In genomic region chrX:7637091-7637490, dm6 we compare ENCODE assay signal across 5 fruit fly cellular contexts.
TF ChIP-seq lines count a peak whose summit lies in the region.

No protein-coding gene starts in this region.

- TF ChIP-seq CTCF in whole organism, embryonic (GFP tag; optimal IDR thresholded peaks at IDR 0.05; lab: Kevin White, UChicago): no peak

TF ChIP-seq in whole organism, adult, 20 proteins besides CTCF, POLR2A, EP300 and RAD21:
- peak; percentile 39 for TF ChIP-seq kay (GFP tag; lab: Kevin White, UChicago; ENCODE audit: borderline replicate concordance)
- TF ChIP-seq Hr96 (GFP tag; optimal IDR thresholded peaks at IDR 0.05; lab: Kevin White, UChicago): no peak
- TF ChIP-seq bab1 (GFP tag; optimal IDR thresholded peaks at IDR 0.05; lab: Kevin White, UChicago): no peak
TF ChIP-seq in whole organism, adult: peak in this region for 1.

TF ChIP-seq in whole organism, embryonic, 481 proteins besides CTCF, POLR2A, EP300 and RAD21 (continues in another document):
- TF ChIP-seq CG1603 (tag; optimal IDR thresholded peaks at IDR 0.05; lab: Kevin White, UChicago) (peak; percentile 10), CG15011 (GFP tag; optimal IDR thresholded peaks at IDR 0.05; lab: Kevin White, UChicago) (no peak), CG33557 (GFP tag; optimal IDR thresholded peaks at IDR 0.05; lab: Kevin White, UChicago) (no peak), CG2678 (tag; optimal IDR thresholded peaks at IDR 0.05; lab: Kevin White, UChicago) (peak; percentile 14), CG11504 (tag; optimal IDR thresholded peaks at IDR 0.05; lab: Kevin White, UChicago) (peak; percentile 11), mirr (GFP tag; optimal IDR thresholded peaks at IDR 0.05; lab: Kevin White, UChicago) (no peak), CG17359 (tag; optimal IDR thresholded peaks at IDR 0.05; lab: Kevin White, UChicago) (peak; percentile 8), eve (GFP tag; optimal IDR thresholded peaks at IDR 0.05; lab: Kevin White, UChicago) (peak in 1 of 2 experiments; percentile 5), Drgx (GFP tag; IDR thresholded peaks at IDR 0.05; lab: Robert Waterston, UW) (peak; percentile 66; the same call in 1 of the 2 replicates), Hsf (GFP tag; optimal IDR thresholded peaks at IDR 0.05; lab: Kevin White, UChicago) (no peak), CG6813 (GFP tag; optimal IDR thresholded peaks at IDR 0.05; lab: Kevin White, UChicago) (no peak), phol (tag; optimal IDR thresholded peaks at IDR 0.05; lab: Kevin White, UChicago) (peak; percentile 46), Doc3 (GFP tag; IDR thresholded peaks at IDR 0.05; lab: Robert Waterston, UW; ENCODE audit: partially characterized antibody) (no peak), ab (GFP tag; optimal IDR thresholded peaks at IDR 0.05; lab: Kevin White, UChicago) (no peak), z (GFP tag; IDR thresholded peaks at IDR 0.05; lab: Robert Waterston, UW) (peak; percentile 52; the same call in 1 of the 3 replicates), en (GFP tag; optimal IDR thresholded peaks at IDR 0.05; lab: Kevin White, UChicago) (no peak), Sox102F (GFP tag; optimal IDR thresholded peaks at IDR 0.05; lab: Kevin White, UChicago) (peak; percentile 8), fd96Cb (tag; optimal IDR thresholded peaks at IDR 0.05; lab: Kevin White, UChicago) (peak; percentile 13), CG18476 (GFP tag; optimal IDR thresholded peaks at IDR 0.05; lab: Kevin White, UChicago) (no peak), CG4854 (GFP tag; optimal IDR thresholded peaks at IDR 0.05; lab: Kevin White, UChicago) (no peak), tap (tag; optimal IDR thresholded peaks at IDR 0.05; lab: Kevin White, UChicago) (no peak), CG2712 (tag; optimal IDR thresholded peaks at IDR 0.05; lab: Kevin White, UChicago) (peak; percentile 26)

TF ChIP-seq in whole organism, prepupa, 60 proteins besides CTCF, POLR2A, EP300 and RAD21 (continues in another document):
- TF ChIP-seq net (GFP tag; optimal IDR thresholded peaks at IDR 0.05; lab: Kevin White, UChicago): peak; percentile 21
- no peak for TF ChIP-seq CG1621 (tag; optimal IDR thresholded peaks at IDR 0.05; lab: Kevin White, UChicago)
- TF ChIP-seq CG11902 (GFP tag; optimal IDR thresholded peaks at IDR 0.05; lab: Kevin White, UChicago): no peak
- peak; percentile 1 for TF ChIP-seq CG8632 (GFP tag; optimal IDR thresholded peaks at IDR 0.05; lab: Kevin White, UChicago)
- TF ChIP-seq Blimp-1 (GFP tag; optimal IDR thresholded peaks at IDR 0.05; lab: Kevin White, UChicago): no peak
- TF ChIP-seq eg (GFP tag; IDR thresholded peaks at IDR 0.05; lab: Robert Waterston, UW): peak; percentile 73
- peak; percentile 13 for TF ChIP-seq CG11762 (GFP tag; optimal IDR thresholded peaks at IDR 0.05; lab: Kevin White, UChicago; ENCODE audit: insufficient read depth)
- TF ChIP-seq svp (GFP tag; lab: Kevin White, UChicago): peak; percentile 52
- peak; percentile 29 for TF ChIP-seq Sox14 (GFP tag; optimal IDR thresholded peaks at IDR 0.05; lab: Kevin White, UChicago)
- TF ChIP-seq Eip93F (GFP tag; optimal IDR thresholded peaks at IDR 0.05; lab: Kevin White, UChicago): no peak
- TF ChIP-seq CG10631 (GFP tag; optimal IDR thresholded peaks at IDR 0.05; lab: Kevin White, UChicago): peak; percentile 34
- peak; percentile 27 for TF ChIP-seq CG6808 (GFP tag; optimal IDR thresholded peaks at IDR 0.05; lab: Kevin White, UChicago)
- peak; percentile 59 for TF ChIP-seq CG8119 (GFP tag; IDR thresholded peaks at IDR 0.05; lab: Robert Waterston, UW)
- TF ChIP-seq lz (GFP tag; optimal IDR thresholded peaks at IDR 0.05; lab: Kevin White, UChicago): no peak
- peak; percentile 16 for TF ChIP-seq dsx (GFP tag; optimal IDR thresholded peaks at IDR 0.05; lab: Kevin White, UChicago; ENCODE audit: poor library complexity, severe bottlenecking)
- peak; percentile 47 for TF ChIP-seq topi (GFP tag; optimal IDR thresholded peaks at IDR 0.05; lab: Kevin White, UChicago)
- peak; percentile 46 for TF ChIP-seq pdm3 (GFP tag; optimal IDR thresholded peaks at IDR 0.05; lab: Kevin White, UChicago)
- no peak for TF ChIP-seq vri (GFP tag; optimal IDR thresholded peaks at IDR 0.05; lab: Kevin White, UChicago)
- peak; percentile 48 for TF ChIP-seq CG3032 (tag; optimal IDR thresholded peaks at IDR 0.05; lab: Kevin White, UChicago)
- no peak for TF ChIP-seq Hr38 (GFP tag; optimal IDR thresholded peaks at IDR 0.05; lab: Kevin White, UChicago)
- peak; percentile 34 for TF ChIP-seq acj6 (GFP tag; optimal IDR thresholded peaks at IDR 0.05; lab: Kevin White, UChicago)
- TF ChIP-seq Hr4 (GFP tag; optimal IDR thresholded peaks at IDR 0.05; lab: Kevin White, UChicago): peak; percentile 57
- peak; percentile 60 for TF ChIP-seq CG32006 (GFP tag; optimal IDR thresholded peaks at IDR 0.05; lab: Kevin White, UChicago)

TF ChIP-seq in whole organism, pupa, 21 proteins besides CTCF, POLR2A, EP300 and RAD21:
- TF ChIP-seq fd96Ca (GFP tag; IDR thresholded peaks at IDR 0.05; lab: Robert Waterston, UW) (no peak), CG14655 (GFP tag; optimal IDR thresholded peaks at IDR 0.05; lab: Kevin White, UChicago) (peak; percentile 78), CG12605 (GFP tag; IDR thresholded peaks at IDR 0.05; lab: Robert Waterston, UW) (no peak), CG32121 (GFP tag; IDR thresholded peaks at IDR 0.05; lab: Robert Waterston, UW) (peak; percentile 63), Snoo (tag; optimal IDR thresholded peaks at IDR 0.05; lab: Kevin White, UChicago) (no peak), CG10348 (GFP tag; IDR thresholded peaks at IDR 0.05; lab: Robert Waterston, UW) (0 out of 2 replicates have a peak, but pooled peaks have one; percentile 24), gl (tag; optimal IDR thresholded peaks at IDR 0.05; lab: Kevin White, UChicago) (no peak), Ets98B (GFP tag; IDR thresholded peaks at IDR 0.05; lab: Robert Waterston, UW) (peak; percentile 61; the same call in 1 of the 2 replicates), CG8159 (tag; optimal IDR thresholded peaks at IDR 0.05; lab: Kevin White, UChicago) (peak; percentile 57), EcR (GFP tag; optimal IDR thresholded peaks at IDR 0.05; lab: Kevin White, UChicago) (no peak), Pif1A (GFP tag; optimal IDR thresholded peaks at IDR 0.05; lab: Kevin White, UChicago) (peak; percentile 12), D1 (tag; optimal IDR thresholded peaks at IDR 0.05; lab: Kevin White, UChicago) (no peak), CG13204 (GFP tag; optimal IDR thresholded peaks at IDR 0.05; lab: Kevin White, UChicago) (no peak), CG8301 (tag; optimal IDR thresholded peaks at IDR 0.05; lab: Kevin White, UChicago) (peak; percentile 74), CG17806 (tag; optimal IDR thresholded peaks at IDR 0.05; lab: Kevin White, UChicago) (peak; percentile 52), CG9948 (tag; optimal IDR thresholded peaks at IDR 0.05; lab: Kevin White, UChicago) (peak; percentile 48), rn (GFP tag; IDR thresholded peaks at IDR 0.05; lab: Robert Waterston, UW) (no peak; the same call in 1 of the 2 replicates), CG15710 (tag; optimal IDR thresholded peaks at IDR 0.05; lab: Kevin White, UChicago) (peak; percentile 36), CG34367 (tag; optimal IDR thresholded peaks at IDR 0.05; lab: Kevin White, UChicago) (peak; percentile 17), CG4496 (GFP tag; IDR thresholded peaks at IDR 0.05; lab: Robert Waterston, UW) (peak; percentile 76), Pif1B (GFP tag; optimal IDR thresholded peaks at IDR 0.05; lab: Kevin White, UChicago) (peak; percentile 19)

TF ChIP-seq in whole organism, wandering third instar larva, 38 proteins besides CTCF, POLR2A, EP300 and RAD21:
- peak; percentile 41 for TF ChIP-seq HLH106 (tag; optimal IDR thresholded peaks at IDR 0.05; lab: Kevin White, UChicago)
- peak; percentile 21 for TF ChIP-seq h (GFP tag; optimal IDR thresholded peaks at IDR 0.05; lab: Kevin White, UChicago)
- no peak for TF ChIP-seq woc (GFP tag; optimal IDR thresholded peaks at IDR 0.05; lab: Kevin White, UChicago)
- TF ChIP-seq pan (optimal IDR thresholded peaks at IDR 0.05; lab: Kevin White, UChicago): no peak
- TF ChIP-seq foxo (GFP tag; optimal IDR thresholded peaks at IDR 0.05; lab: Kevin White, UChicago): peak in 1 of 2 experiments; percentile 19
- TF ChIP-seq jim (GFP tag; optimal IDR thresholded peaks at IDR 0.05; lab: Kevin White, UChicago): no peak
